Worm (Caenorhabditis elegans) whole organism, L2 larva: ENCODE measurements around the gene Y50E8A.11.

ENCODE experiments used
- C34F6.9 ChIP-seq: fragments of 150-350 bp; optimal IDR thresholded peaks from 2 replicates; lab custom pipeline; 2014; ENCODE audit warnings: missing biosample characterization, missing genetic modification characterization
- blmp-1 ChIP-seq: sonication (generic microtip); optimal IDR thresholded peaks from 2 replicates; lab custom pipeline; 2017; ENCODE audit warnings: missing genetic modification characterization, mild to moderate bottlenecking, missing compliant biosample characterization, antibody characterized with exemption, moderate library complexity; ENCODE audit not compliant: insufficient read depth
- ceh-82 ChIP-seq: fragments of 150-350 bp; optimal IDR thresholded peaks from 2 replicates; lab custom pipeline; 2014; ENCODE audit warnings: missing biosample characterization, missing genetic modification characterization
- egl-27 ChIP-seq: sonication (generic microtip); optimal IDR thresholded peaks from 3 replicates; lab custom pipeline; 2017; ENCODE audit warnings: missing biosample characterization, missing genetic modification reagents, missing genetic modification characterization
- lin-13 ChIP-seq: fragments of 150-350 bp; optimal IDR thresholded peaks from 2 replicates; lab custom pipeline; 2014; ENCODE audit warnings: missing biosample characterization, missing genetic modification reagents, missing genetic modification characterization
- lsy-2 ChIP-seq, 2 experiments: fragments of 150-350 bp in 1 of 2; sonication (generic microtip) in 1 of 2; optimal IDR thresholded peaks; 2 replicates each; lab custom pipeline; 2014 to 2017; ENCODE audit warnings: missing biosample characterization in 2 of 2, missing genetic modification characterization in 2 of 2
- mbf-1 ChIP-seq: sonication (generic microtip); optimal IDR thresholded peaks from 2 replicates; lab custom pipeline; 2017; ENCODE audit warnings: missing biosample characterization, missing genetic modification characterization
- nhr-10 ChIP-seq: sonication (generic microtip); optimal IDR thresholded peaks from 2 replicates; lab custom pipeline; 2017; ENCODE audit warnings: missing biosample characterization, missing genetic modification characterization
- nhr-21 ChIP-seq: fragments of 150-350 bp; optimal IDR thresholded peaks from 2 replicates; lab custom pipeline; 2014; ENCODE audit warnings: missing biosample characterization, missing genetic modification characterization
- nhr-77 ChIP-seq: fragments of 150-350 bp; optimal IDR thresholded peaks from 2 replicates; lab custom pipeline; 2014; ENCODE audit warnings: missing biosample characterization, missing genetic modification characterization
- unc-39 ChIP-seq: fragments of 150-350 bp; optimal IDR thresholded peaks from 2 replicates; lab custom pipeline; 2014; ENCODE audit warnings: missing biosample characterization, missing genetic modification characterization
- unc-62 ChIP-seq: fragments of 150-350 bp; optimal IDR thresholded peaks from 2 replicates; lab custom pipeline; 2014; ENCODE audit warnings: missing biosample characterization, missing genetic modification reagents, missing genetic modification characterization
- ztf-11 ChIP-seq: sonication (generic microtip); optimal IDR thresholded peaks from 2 replicates; lab custom pipeline; 2017; ENCODE audit warnings: missing biosample characterization, missing genetic modification characterization

DNA sequence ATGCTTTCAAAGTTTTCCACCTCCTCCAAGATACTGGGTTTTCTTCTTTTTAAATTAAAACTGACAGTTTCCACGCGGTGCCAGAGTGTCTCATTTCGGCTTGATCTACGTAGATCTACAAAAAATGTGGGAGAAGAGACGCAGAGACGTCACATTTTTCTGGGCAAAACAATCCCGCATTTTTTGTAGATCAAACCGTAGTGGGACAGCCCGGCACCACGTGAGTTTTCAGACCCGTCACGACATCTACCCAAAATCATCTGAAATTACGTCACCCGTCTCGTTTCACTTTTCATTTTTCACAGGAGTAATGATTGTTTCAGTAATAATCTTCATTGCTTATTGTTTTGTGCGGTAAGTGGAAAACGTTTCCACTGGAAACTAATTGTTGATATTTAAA lies 47.2 kb downstream of the Y50E8A.11 start:
- TF ChIP-seq ztf-11 (tag; lab: Kevin White, UChicago) (no peak), nhr-77 (tag; lab: Kevin White, UChicago) (no peak), unc-39 (tag; lab: Kevin White, UChicago) (no peak), unc-62 (GFP tag; lab: Kevin White, UChicago) (no peak), nhr-10 (no peak), lsy-2 (tag; optimal IDR thresholded peaks at IDR 0.05; lab: Kevin White, UChicago) (no peak), egl-27 (no peak), lin-13 (GFP tag; lab: Kevin White, UChicago) (no peak), blmp-1 (tag; lab: Kevin White, UChicago) (no peak), nhr-21 (tag; lab: Kevin White, UChicago) (no peak), mbf-1 (no peak), C34F6.9 (tag; lab: Kevin White, UChicago) (no peak), ceh-82 (tag; lab: Kevin White, UChicago) (no peak)
